Worm (Caenorhabditis elegans) whole organism, L4/young adult: ENCODE data around the gene T10F2.2.

ENCODE experiments used
- W03F9.2 ChIP-seq: fragments of 150-350 bp; optimal IDR thresholded peaks from 2 replicates; lab custom pipeline; 2014; ENCODE audit warnings: missing biosample characterization, missing genetic modification characterization
- dao-5 ChIP-seq: sonication (generic microtip); optimal IDR thresholded peaks from 2 replicates; lab custom pipeline; 2016; ENCODE audit warnings: missing genotype, missing genetic modification characterization, moderate library complexity, missing compliant biosample characterization
- him-1 ChIP-seq: sonication (generic microtip); optimal IDR thresholded peaks from 2 replicates; lab custom pipeline; 2016; ENCODE audit warnings: missing genotype, missing genetic modification reagents, missing genetic modification characterization, missing compliant biosample characterization

DNA sequence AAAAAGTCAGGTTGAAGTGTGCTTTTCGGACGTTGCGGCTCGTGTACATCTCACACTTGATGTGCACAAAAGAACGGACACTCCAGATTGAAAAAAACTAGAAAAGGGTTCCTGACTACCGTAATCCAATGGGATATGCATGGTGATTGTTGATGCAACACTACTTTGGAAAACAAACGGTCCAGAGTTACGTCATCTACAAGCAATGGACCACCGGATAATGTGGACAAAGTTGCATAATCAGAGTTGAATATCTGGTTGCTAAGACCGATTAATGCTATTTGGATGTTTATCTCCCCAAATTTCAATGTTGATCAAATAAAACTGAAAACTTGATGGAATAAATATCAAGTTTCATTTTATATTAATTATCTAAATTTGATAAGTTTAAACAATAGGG lies 15.1 kb downstream of the T10F2.2 start:
- TF ChIP-seq dao-5 (tag; lab: Kevin White, UChicago), result no peak
- no peak for TF ChIP-seq W03F9.2 (tag; lab: Kevin White, UChicago)
- no peak for TF ChIP-seq him-1
